Worm (Caenorhabditis elegans) whole organism, L3 larva: Measurements from ENCODE around the gene cyp-35B3.

Experiments used
- R02D3.7 ChIP-seq: fragments of 150-350 bp; optimal IDR thresholded peaks from 2 replicates; lab custom pipeline; 2014; ENCODE audit warnings: missing biosample characterization, missing genetic modification characterization
- elt-1 ChIP-seq: fragments of 150-350 bp; optimal IDR thresholded peaks from 2 replicates; lab custom pipeline; 2014; ENCODE audit warnings: missing biosample characterization, missing genetic modification characterization
- elt-3 ChIP-seq, 3 experiments: fragments of 150-350 bp in 1 of 3; sonication (generic microtip) in 2 of 3; optimal IDR thresholded peaks; 2 replicates in 2 of 3; 4 replicates in 1 of 3; lab custom pipeline; 2014 to 2017; ENCODE audit warnings: missing biosample characterization in 3 of 3, missing genetic modification characterization in 3 of 3
- fos-1 ChIP-seq: fragments of 150-350 bp; optimal IDR thresholded peaks from 2 replicates; lab custom pipeline; 2014; ENCODE audit warnings: missing biosample characterization, missing genetic modification characterization
- mdl-1 ChIP-seq: fragments of 150-350 bp; optimal IDR thresholded peaks from 2 replicates; lab custom pipeline; 2014; ENCODE audit warnings: missing biosample characterization, missing genetic modification characterization
- nhr-11 ChIP-seq: fragments of 150-350 bp; optimal IDR thresholded peaks from 2 replicates; lab custom pipeline; 2014; ENCODE audit warnings: missing biosample characterization, missing genetic modification characterization
- nhr-28 ChIP-seq: fragments of 150-350 bp; optimal IDR thresholded peaks from 2 replicates; lab custom pipeline; 2014; ENCODE audit warnings: missing biosample characterization, missing genetic modification characterization
- nhr-76 ChIP-seq: fragments of 150-350 bp; sonication (generic microtip); optimal IDR thresholded peaks from 5 replicates; lab custom pipeline; 2014; ENCODE audit warnings: missing biosample characterization, missing genetic modification characterization
- snpc-4 ChIP-seq: fragments of 150-350 bp; optimal IDR thresholded peaks from 2 replicates; lab custom pipeline; 2014; ENCODE audit warnings: missing biosample characterization, missing genetic modification characterization
- ztf-4 ChIP-seq: fragments of 150-350 bp; optimal IDR thresholded peaks from 2 replicates; lab custom pipeline; 2014; ENCODE audit warnings: missing biosample characterization, missing genetic modification characterization

DNA sequence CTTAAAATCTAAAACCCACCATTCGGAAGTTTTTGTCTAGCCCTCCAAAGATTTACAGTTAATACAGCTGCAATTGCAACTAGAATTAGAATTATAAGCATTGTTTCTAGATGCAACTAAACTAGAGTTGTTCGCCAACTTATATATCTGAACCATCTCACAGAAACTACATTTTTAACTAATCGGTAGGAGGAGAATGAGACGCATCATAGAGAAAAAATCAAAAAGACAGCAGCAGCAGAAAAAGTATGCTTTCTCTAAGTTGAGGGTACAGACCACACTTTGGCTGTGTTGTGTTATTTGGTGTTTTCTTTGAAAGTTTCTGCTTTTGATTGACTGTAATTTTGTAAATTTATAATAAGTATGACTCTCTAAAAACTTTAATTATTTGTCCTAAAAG, 18.6 kb downstream of the cyp-35B3 start, which contains the start of gene cyp-34A7:
- TF ChIP-seq R02D3.7 (tag; lab: Kevin White, UChicago) (no peak), ztf-4 (no peak), fos-1 (tag; lab: Kevin White, UChicago) (no peak), elt-3 (tag; optimal IDR thresholded peaks at IDR 0.05; lab: Kevin White, UChicago) (no peak), nhr-76 (tag; lab: Kevin White, UChicago) (no peak), snpc-4 (tag; lab: Kevin White, UChicago) (no peak), nhr-11 (tag; lab: Kevin White, UChicago) (no peak), nhr-28 (tag; lab: Kevin White, UChicago) (no peak), elt-1 (tag; lab: Kevin White, UChicago) (no peak), mdl-1 (no peak)
